Fruit fly (Drosophila melanogaster): ENCODE measurements around the gene Polr2L.
A peak's percentile ranks its signal among the peaks of the same experiment; 100 is the strongest.

The Polr2L gene

DNA sequence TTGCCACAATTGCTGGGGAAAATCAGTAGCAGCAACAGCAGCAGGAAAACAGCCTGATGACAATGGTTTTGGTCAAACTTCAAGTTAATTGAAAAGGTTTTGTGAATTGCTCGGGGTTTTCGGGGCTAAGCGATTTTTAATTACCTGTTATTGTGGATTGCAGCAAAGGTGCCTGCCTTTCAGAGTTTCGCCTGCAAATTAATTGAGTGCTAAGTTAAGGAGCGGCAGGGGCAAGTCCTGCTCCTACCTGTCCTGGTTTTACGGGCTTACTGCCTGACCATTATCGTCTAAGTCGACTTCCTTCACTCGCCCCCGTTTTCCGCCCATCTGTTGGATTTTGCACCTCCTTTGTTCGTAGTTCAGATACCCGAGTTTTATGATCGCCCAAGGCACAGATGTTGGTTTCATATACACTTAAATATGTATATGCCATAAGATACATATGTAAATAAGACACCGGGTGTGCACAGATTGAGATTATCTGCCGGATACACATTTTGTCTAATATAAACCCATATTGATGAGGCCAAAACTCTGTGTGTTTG, 9.1 kb downstream of the Polr2L start:
- peak; percentile 89 for TF ChIP-seq zen (tag; optimal IDR thresholded peaks at IDR 0.05)
- no peak for TF ChIP-seq dmrt11E (tag; optimal IDR thresholded peaks at IDR 0.05)
- peak; percentile 84 for TF ChIP-seq cad (GFP tag; optimal IDR thresholded peaks at IDR 0.05)
- TF ChIP-seq odd (GFP tag; optimal IDR thresholded peaks at IDR 0.05) = no peak
- no peak for TF ChIP-seq CG4424 (GFP tag; optimal IDR thresholded peaks at IDR 0.05)
- TF ChIP-seq twi (tag; optimal IDR thresholded peaks at IDR 0.05) = peak; percentile 28
- TF ChIP-seq CG15479 (GFP tag; optimal IDR thresholded peaks at IDR 0.05) = peak; percentile 69
- TF ChIP-seq corto (GFP tag; optimal IDR thresholded peaks at IDR 0.05) = no peak
- no peak for TF ChIP-seq CG16813 (GFP tag; IDR thresholded peaks at IDR 0.05; ENCODE audit: partially characterized antibody)
- TF ChIP-seq pfk (GFP tag; optimal IDR thresholded peaks at IDR 0.05) = no peak
- TF ChIP-seq eve (GFP tag; optimal IDR thresholded peaks at IDR 0.05) = no peak
- no peak for TF ChIP-seq fu2 (GFP tag; optimal IDR thresholded peaks at IDR 0.05)
- TF ChIP-seq CG15601 (tag; optimal IDR thresholded peaks at IDR 0.05) = no peak
- TF ChIP-seq crc (GFP tag; optimal IDR thresholded peaks at IDR 0.05) = no peak
- TF ChIP-seq CG6272 (GFP tag; IDR thresholded peaks at IDR 0.05) = no peak
- peak in 1 of 2 experiments; percentile 72 for TF ChIP-seq tll (GFP tag; optimal IDR thresholded peaks at IDR 0.05)

DNA sequence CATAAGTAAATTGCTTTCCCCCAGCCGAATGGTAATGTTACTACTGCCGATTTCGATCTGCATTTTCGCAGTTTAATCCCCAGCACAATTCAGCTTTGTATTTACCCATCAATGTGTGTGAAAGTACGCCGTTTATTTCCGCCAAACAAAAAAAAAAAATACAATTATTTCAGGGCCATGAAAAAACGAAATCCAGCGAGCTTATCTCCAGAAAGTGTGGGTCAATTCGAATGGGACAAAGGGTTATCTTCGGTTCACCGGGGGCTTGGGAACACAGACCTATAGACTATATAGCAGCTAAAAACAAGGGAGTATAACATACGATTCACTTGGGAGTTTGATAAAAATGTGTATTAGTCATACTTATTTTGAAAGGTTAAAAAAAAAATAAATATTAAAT, 9.7 kb downstream of the Polr2L start:
- TF ChIP-seq chinmo (GFP tag; IDR thresholded peaks at IDR 0.05; ENCODE audit: partially characterized antibody) (0 out of 4 replicates have a peak, but pooled peaks have one; percentile 10), CG3163 (GFP tag; optimal IDR thresholded peaks at IDR 0.05) (no peak)

DNA sequence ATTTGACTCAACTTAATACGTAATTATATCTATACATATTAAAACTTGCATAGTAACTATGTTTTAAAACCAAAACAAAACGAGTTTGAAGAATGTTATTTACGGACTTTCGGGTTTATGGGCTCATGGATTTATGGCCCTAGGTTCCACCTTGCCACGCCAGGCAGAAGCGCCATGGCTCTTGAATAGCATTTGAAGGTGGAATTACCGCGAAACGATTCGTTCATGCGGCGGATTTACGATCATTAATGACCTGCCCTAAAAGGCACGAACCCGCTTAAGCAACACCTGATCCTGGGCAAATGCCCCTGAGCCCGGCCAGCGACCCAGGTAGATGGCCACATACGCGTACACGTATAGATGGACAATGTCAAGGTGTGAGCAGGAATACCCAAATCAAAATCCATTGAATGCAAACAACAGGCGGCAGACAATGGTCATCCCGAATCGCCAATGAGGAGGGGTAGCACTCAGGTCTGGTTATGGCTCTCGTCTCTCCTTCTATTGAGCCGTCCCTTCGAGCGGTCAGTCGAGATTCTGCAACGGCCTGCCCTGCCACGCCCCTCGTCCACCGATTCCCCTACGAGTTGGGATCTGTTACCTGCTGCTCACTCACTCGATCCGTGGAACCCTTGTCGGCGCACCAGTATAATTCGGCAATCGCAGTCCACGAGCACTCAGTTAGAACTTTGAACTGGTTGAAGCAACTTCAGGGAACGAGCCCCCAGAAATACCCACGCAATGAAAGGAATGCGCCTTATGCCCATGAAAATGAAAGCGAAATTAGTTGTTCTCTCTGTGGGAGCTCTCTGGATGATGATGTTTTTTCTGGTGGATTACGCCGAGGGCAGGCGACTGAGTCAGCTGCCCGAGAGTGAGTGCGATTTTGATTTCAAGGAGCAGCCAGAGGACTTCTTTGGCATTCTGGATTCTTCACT, 32.0 kb downstream of the Polr2L start, which contains the start of gene tld:
TSS of gene tld (plus strand) at position 677 of the 938 bp plus-strand sequence.
- TF ChIP-seq GATAe (GFP tag; conservative IDR thresholded peaks at IDR 0.05) = no peak
- TF ChIP-seq dmrt99B (tag; optimal IDR thresholded peaks at IDR 0.05) = no peak
- TF ChIP-seq pnt (GFP tag; optimal IDR thresholded peaks at IDR 0.05) = no peak
- TF ChIP-seq CG11696 (GFP tag; IDR thresholded peaks at IDR 0.05) = no peak
- no peak for TF ChIP-seq CG16779 (GFP tag; IDR thresholded peaks at IDR 0.05)
- no peak for TF ChIP-seq psq (GFP tag; optimal IDR thresholded peaks at IDR 0.05)
- no peak for TF ChIP-seq CG3407 (GFP tag; optimal IDR thresholded peaks at IDR 0.05)
- no peak for TF ChIP-seq Deaf1 (tag; optimal IDR thresholded peaks at IDR 0.05)
- no peak for TF ChIP-seq Sry-δ (GFP tag; optimal IDR thresholded peaks at IDR 0.05)
- TF ChIP-seq cg (GFP tag; optimal IDR thresholded peaks at IDR 0.05) = no peak
- TF ChIP-seq CG43689 (GFP tag; IDR thresholded peaks at IDR 0.05) = no peak
- no peak for TF ChIP-seq CTCF (GFP tag; optimal IDR thresholded peaks at IDR 0.05)
- TF ChIP-seq CG18476 (GFP tag; optimal IDR thresholded peaks at IDR 0.05) = no peak
- no peak for TF ChIP-seq HmgZ (tag; optimal IDR thresholded peaks at IDR 0.05)
- no peak for TF ChIP-seq CG13624 (GFP tag; optimal IDR thresholded peaks at IDR 0.05)
- TF ChIP-seq wor (GFP tag; IDR thresholded peaks at IDR 0.05) = no peak
- TF ChIP-seq CG12219 (GFP tag; optimal IDR thresholded peaks at IDR 0.05) = no peak
- no peak for TF ChIP-seq Jarid2 (GFP tag; optimal IDR thresholded peaks at IDR 0.05)
- TF ChIP-seq cas (GFP tag; IDR thresholded peaks at IDR 0.05) = no peak
- TF ChIP-seq CG15479 (GFP tag; optimal IDR thresholded peaks at IDR 0.05) = peak; percentile 54
- no peak for TF ChIP-seq CG10274 (GFP tag; optimal IDR thresholded peaks at IDR 0.05)
- no peak for TF ChIP-seq CG17328 (GFP tag; IDR thresholded peaks at IDR 0.05)
- TF ChIP-seq tll (GFP tag; optimal IDR thresholded peaks at IDR 0.05) = peak in 1 of 2 experiments; percentile 88
- no peak for TF ChIP-seq Dp (GFP tag; optimal IDR thresholded peaks at IDR 0.05)
- TF ChIP-seq CG3065 (GFP tag; optimal IDR thresholded peaks at IDR 0.05) = peak; percentile 44
- no peak for TF ChIP-seq Aef1 (GFP tag; IDR thresholded peaks at IDR 0.05)
- TF ChIP-seq stwl (tag; optimal IDR thresholded peaks at IDR 0.05) = no peak
- TF ChIP-seq Oaz (GFP tag; IDR thresholded peaks at IDR 0.05) = no peak
- TF ChIP-seq Blimp-1 (GFP tag; optimal IDR thresholded peaks at IDR 0.05) = peak; percentile 45
- no peak for TF ChIP-seq Drgx (GFP tag; IDR thresholded peaks at IDR 0.05)

All from whole organism, embryonic.